Fruit fly (Drosophila melanogaster) whole organism, prepupa: ENCODE results near the gene ND-B16.6.

ENCODE experiments used
- Blimp-1 ChIP-seq: fragments of 200-800 bp; sonication (Bioruptor generic); optimal IDR thresholded peaks from 3 replicates; lab custom pipeline; 2017; ENCODE audit warnings: missing biosample characterization, missing genetic modification characterization, mild to moderate bottlenecking, moderate library complexity, missing genetic modification reagents
- CG10631 ChIP-seq: fragments of 200-800 bp; sonication (Bioruptor generic); optimal IDR thresholded peaks from 2 replicates; lab custom pipeline; 2016; ENCODE audit warnings: missing biosample characterization, missing genetic modification characterization
- CG10669 ChIP-seq: fragments of 200-800 bp; sonication (Bioruptor generic); optimal IDR thresholded peaks from 3 replicates; lab custom pipeline; 2018; ENCODE audit warnings: missing biosample characterization, mild to moderate bottlenecking, missing genetic modification characterization, moderate library complexity
- CG11294 ChIP-seq: fragments of 200-800 bp; sonication (Bioruptor generic); IDR thresholded peaks from 2 replicates; pipeline ENCODE4 v1.3.6; 2022; ENCODE audit warnings: missing biosample characterization, missing genetic modification characterization
- CG11762 ChIP-seq: fragments of 200-800 bp; sonication (Bioruptor generic); optimal IDR thresholded peaks from 3 replicates; lab custom pipeline; 2016; ENCODE audit warnings: missing biosample characterization, missing genetic modification characterization; ENCODE audit not compliant: insufficient read depth
- CG11902 ChIP-seq: fragments of 200-800 bp; sonication (Bioruptor generic); optimal IDR thresholded peaks from 3 replicates; lab custom pipeline; 2016; ENCODE audit warnings: missing biosample characterization, missing genetic modification characterization
- CG15336 ChIP-seq: fragments of 200-800 bp; sonication (Bioruptor generic); IDR thresholded peaks from 2 replicates; pipeline ENCODE4 v1.3.6; 2022; ENCODE audit warnings: missing biosample characterization, missing genetic modification characterization
- CG16779 ChIP-seq: fragments of 200-800 bp; sonication (Bioruptor generic); optimal IDR thresholded peaks from 3 replicates; lab custom pipeline; 2017; ENCODE audit warnings: missing biosample characterization, mild to moderate bottlenecking, missing genetic modification characterization
- CG3032 ChIP-seq: fragments of 200-800 bp; optimal IDR thresholded peaks from 2 replicates; lab custom pipeline; 2019; ENCODE audit warnings: missing biosample characterization, mild to moderate bottlenecking, missing genetic modification characterization, moderate library complexity
- CG31627 ChIP-seq: fragments of 200-800 bp; sonication (Bioruptor generic); optimal IDR thresholded peaks from 3 replicates; lab custom pipeline; 2016; ENCODE audit warnings: missing biosample characterization, missing genetic modification characterization
- CG32006 ChIP-seq: fragments of 200-800 bp; sonication (Bioruptor generic); optimal IDR thresholded peaks from 3 replicates; lab custom pipeline; 2017; ENCODE audit warnings: missing biosample characterization, mild to moderate bottlenecking, missing genetic modification characterization
- CG34406 ChIP-seq: fragments of 200-800 bp; sonication (Bioruptor generic); optimal IDR thresholded peaks from 3 replicates; lab custom pipeline; 2016; ENCODE audit warnings: missing biosample characterization, missing genetic modification characterization
- CG3919 ChIP-seq: fragments of 200-800 bp; sonication (Bioruptor generic); optimal IDR thresholded peaks from 3 replicates; lab custom pipeline; 2016; ENCODE audit warnings: missing biosample characterization, missing genetic modification characterization
- CG6163 ChIP-seq: fragments of 200-800 bp; sonication (Bioruptor generic); IDR thresholded peaks from 3 replicates; pipeline ENCODE4 v1.3.6; 2022; ENCODE audit warnings: missing biosample characterization, missing genetic modification characterization
- CG6276 ChIP-seq: fragments of 200-800 bp; sonication (Bioruptor generic); optimal IDR thresholded peaks from 2 replicates; lab custom pipeline; 2017; ENCODE audit warnings: missing biosample characterization, mild to moderate bottlenecking, missing genetic modification characterization
- CG6792 ChIP-seq: fragments of 200-800 bp; sonication (Bioruptor generic); optimal IDR thresholded peaks from 3 replicates; lab custom pipeline; 2016; ENCODE audit warnings: missing biosample characterization, missing genetic modification characterization
- CG6808 ChIP-seq: fragments of 200-800 bp; sonication (Bioruptor generic); optimal IDR thresholded peaks from 3 replicates; lab custom pipeline; 2017; ENCODE audit warnings: missing biosample characterization, missing genetic modification characterization, mild to moderate bottlenecking, moderate library complexity, missing genetic modification reagents
- CG6854 ChIP-seq: fragments of 200-800 bp; sonication (Bioruptor generic); optimal IDR thresholded peaks from 2 replicates; lab custom pipeline; 2017; ENCODE audit warnings: missing biosample characterization, mild to moderate bottlenecking, missing genetic modification characterization
- CG7368 ChIP-seq: fragments of 200-800 bp; sonication (Bioruptor generic); optimal IDR thresholded peaks from 3 replicates; lab custom pipeline; 2016; ENCODE audit warnings: missing biosample characterization, missing genetic modification characterization
- CG8119 ChIP-seq: fragments of 200-800 bp; sonication (Bioruptor generic); IDR thresholded peaks from 3 replicates; pipeline ENCODE4 v1.3.6; 2022; ENCODE audit warnings: missing biosample characterization, missing genetic modification characterization
- CG8319 ChIP-seq: fragments of 200-800 bp; sonication (Bioruptor generic); optimal IDR thresholded peaks from 3 replicates; lab custom pipeline; 2016; ENCODE audit warnings: missing biosample characterization, missing genetic modification characterization
- CG8632 ChIP-seq: fragments of 200-800 bp; sonication (Bioruptor generic); optimal IDR thresholded peaks from 3 replicates; lab custom pipeline; 2016; ENCODE audit warnings: missing biosample characterization, missing genetic modification characterization
- CG9139 ChIP-seq: fragments of 200-800 bp; sonication (Bioruptor generic); optimal IDR thresholded peaks from 3 replicates; lab custom pipeline; 2017; ENCODE audit warnings: missing biosample characterization, mild to moderate bottlenecking, missing genetic modification characterization
- Eip78C ChIP-seq: fragments of 200-800 bp; sonication (Bioruptor generic); peaks from one replicate; lab custom pipeline; 2016; ENCODE audit warnings: missing biosample characterization, missing genetic modification characterization
- Ets96B ChIP-seq: fragments of 200-800 bp; optimal IDR thresholded peaks from 2 replicates; lab custom pipeline; 2019; ENCODE audit warnings: missing biosample characterization, mild to moderate bottlenecking, missing genetic modification characterization, moderate library complexity
- Gug ChIP-seq: fragments of 200-800 bp; sonication (Bioruptor generic); IDR thresholded peaks from 2 replicates; pipeline ENCODE4 v1.3.6; 2022; ENCODE audit warnings: missing biosample characterization, missing genetic modification characterization
- Hr38 ChIP-seq: sonication (Bioruptor generic); optimal IDR thresholded peaks from 2 replicates; lab custom pipeline; 2016; ENCODE audit warnings: missing biosample characterization, missing genetic modification characterization
- Hr39 ChIP-seq: fragments of 200-800 bp; sonication (Bioruptor generic); optimal IDR thresholded peaks from 2 replicates; lab custom pipeline; 2016; ENCODE audit warnings: missing biosample characterization, missing genetic modification characterization
- Hr4 ChIP-seq: fragments of 200-800 bp; sonication (Bioruptor generic); optimal IDR thresholded peaks from 3 replicates; lab custom pipeline; 2016; ENCODE audit warnings: missing biosample characterization, missing genetic modification characterization
- Lpt ChIP-seq: fragments of 200-800 bp; sonication (Bioruptor generic); optimal IDR thresholded peaks from 3 replicates; lab custom pipeline; 2016; ENCODE audit warnings: missing biosample characterization, missing genetic modification characterization
- Met ChIP-seq: fragments of 200-800 bp; sonication (Bioruptor generic); optimal IDR thresholded peaks from 3 replicates; lab custom pipeline; 2016; ENCODE audit warnings: missing biosample characterization, missing genetic modification characterization
- OdsH ChIP-seq: fragments of 200-800 bp; sonication (Bioruptor generic); optimal IDR thresholded peaks from 3 replicates; lab custom pipeline; 2016; ENCODE audit warnings: missing biosample characterization, missing genetic modification characterization
- Smox ChIP-seq: fragments of 200-800 bp; sonication (Bioruptor generic); optimal IDR thresholded peaks from 3 replicates; lab custom pipeline; 2016; ENCODE audit warnings: missing biosample characterization, missing genetic modification characterization
- Sox102F ChIP-seq: fragments of 200-800 bp; sonication (Bioruptor generic); optimal IDR thresholded peaks from 2 replicates; lab custom pipeline; 2016; ENCODE audit warnings: missing biosample characterization, mild to moderate bottlenecking, missing genetic modification characterization
- Sox14 ChIP-seq: fragments of 200-800 bp; sonication (Bioruptor generic); optimal IDR thresholded peaks from 3 replicates; lab custom pipeline; 2016; ENCODE audit warnings: missing biosample characterization, missing genetic modification characterization
- achi ChIP-seq: fragments of 200-800 bp; sonication (Bioruptor generic); optimal IDR thresholded peaks from 3 replicates; lab custom pipeline; 2016; ENCODE audit warnings: missing biosample characterization, missing genetic modification characterization
- dsx ChIP-seq: fragments of 200-800 bp; optimal IDR thresholded peaks from 3 replicates; lab custom pipeline; 2019; ENCODE audit warnings: missing biosample characterization, mild to moderate bottlenecking, missing genetic modification characterization, moderate library complexity; ENCODE audit not compliant: poor library complexity, severe bottlenecking
- eg ChIP-seq: fragments of 200-800 bp; sonication (Bioruptor generic); IDR thresholded peaks from 3 replicates; pipeline ENCODE4 v1.3.6; 2022; ENCODE audit warnings: missing biosample characterization, missing genetic modification characterization
- esn ChIP-seq: fragments of 200-800 bp; sonication (Bioruptor generic); optimal IDR thresholded peaks from 2 replicates; lab custom pipeline; 2016; ENCODE audit warnings: missing biosample characterization, mild to moderate bottlenecking, missing genetic modification characterization, moderate library complexity
- fd59A ChIP-seq: fragments of 200-800 bp; sonication (Bioruptor generic); optimal IDR thresholded peaks from 2 replicates; lab custom pipeline; 2017; ENCODE audit warnings: missing biosample characterization, mild to moderate bottlenecking, missing genetic modification characterization, missing genetic modification reagents
- fd85E ChIP-seq: fragments of 200-800 bp; sonication (Bioruptor generic); optimal IDR thresholded peaks from 3 replicates; lab custom pipeline; 2016; ENCODE audit warnings: missing biosample characterization, missing genetic modification characterization
- fkh ChIP-seq: fragments of 200-800 bp; sonication (Bioruptor generic); optimal IDR thresholded peaks from 3 replicates; lab custom pipeline; 2017; ENCODE audit warnings: missing biosample characterization, mild to moderate bottlenecking, missing genetic modification characterization, moderate library complexity
- pdm3 ChIP-seq: fragments of 200-800 bp; sonication (Bioruptor generic); optimal IDR thresholded peaks from 3 replicates; lab custom pipeline; 2016; ENCODE audit warnings: missing biosample characterization, missing genetic modification characterization
- salr ChIP-seq, 2 experiments: fragments of 200-800 bp; sonication (Bioruptor generic); optimal IDR thresholded peaks; 3 replicates each; lab custom pipeline; 2016 to 2018; ENCODE audit warnings: missing biosample characterization in 2 of 2, missing genetic modification characterization in 2 of 2, mild to moderate bottlenecking in 1 of 2
- spab ChIP-seq: fragments of 200-800 bp; sonication (Bioruptor generic); optimal IDR thresholded peaks from 2 replicates; lab custom pipeline; 2017; ENCODE audit warnings: missing biosample characterization, mild to moderate bottlenecking, missing genetic modification characterization, missing genetic modification reagents
- svp ChIP-seq: fragments of 200-800 bp; sonication (Bioruptor generic); peaks from one replicate; lab custom pipeline; 2016; ENCODE audit warnings: missing biosample characterization, missing genetic modification characterization
- topi ChIP-seq: fragments of 200-800 bp; sonication (Bioruptor generic); optimal IDR thresholded peaks from 3 replicates; lab custom pipeline; 2016; ENCODE audit warnings: missing biosample characterization, missing genetic modification characterization

Gene ND-B16.6

dm6 chrX:6308852-6309251, 41.3 kb downstream of the ND-B16.6 start, which contains the start of gene CG15894:
TSS of gene CG15894 (plus strand) at chrX:6309212.
- TF ChIP-seq Ets96B (tag; lab: Kevin White, UChicago): no peak
- no peak for TF ChIP-seq CG6792 (GFP tag; lab: Kevin White, UChicago)
- peak; percentile 22 for TF ChIP-seq CG3919 (GFP tag; lab: Kevin White, UChicago)
- peak; percentile 21 for TF ChIP-seq esn
- peak; percentile 15 for TF ChIP-seq pdm3 (GFP tag; lab: Kevin White, UChicago)
- TF ChIP-seq topi (GFP tag; lab: Kevin White, UChicago): no peak
- peak; percentile 36; the same call in 1 of the 3 replicates for TF ChIP-seq eg (GFP tag; lab: Robert Waterston, UW)
- 0 out of 3 replicates have a peak, but pooled peaks have one; percentile 44 for TF ChIP-seq CG6163
- TF ChIP-seq CG10669 (GFP tag; lab: Kevin White, UChicago): no peak
- no peak for TF ChIP-seq CG11762 (GFP tag; lab: Kevin White, UChicago)
- no peak for TF ChIP-seq OdsH (GFP tag; lab: Kevin White, UChicago)
- no peak for TF ChIP-seq CG3032 (tag; lab: Kevin White, UChicago)
- no peak for TF ChIP-seq CG10631
- peak; percentile 32 for TF ChIP-seq CG32006 (GFP tag; lab: Kevin White, UChicago)
- peak; percentile 28 for TF ChIP-seq Met
- TF ChIP-seq CG34406 (GFP tag; lab: Kevin White, UChicago): no peak
- TF ChIP-seq CG16779 (tag; lab: Kevin White, UChicago): no peak
- peak; percentile 15 for TF ChIP-seq Sox102F (GFP tag; lab: Kevin White, UChicago)
- TF ChIP-seq Hr4 (GFP tag; lab: Kevin White, UChicago): peak; percentile 0
- no peak for TF ChIP-seq Smox (GFP tag; lab: Kevin White, UChicago)
- TF ChIP-seq CG6854: no peak
- TF ChIP-seq Hr39 (GFP tag; lab: Kevin White, UChicago): peak; percentile 3
- TF ChIP-seq Eip78C: peak; percentile 73
- no peak for TF ChIP-seq CG11294 (GFP tag; lab: Robert Waterston, UW)
- TF ChIP-seq Sox14 (GFP tag; lab: Kevin White, UChicago): no peak
- TF ChIP-seq Lpt (GFP tag; lab: Kevin White, UChicago): no peak
- peak; percentile 39 for TF ChIP-seq svp (GFP tag; lab: Kevin White, UChicago)
- TF ChIP-seq, all 60 proteins: peak for 12

DNA sequence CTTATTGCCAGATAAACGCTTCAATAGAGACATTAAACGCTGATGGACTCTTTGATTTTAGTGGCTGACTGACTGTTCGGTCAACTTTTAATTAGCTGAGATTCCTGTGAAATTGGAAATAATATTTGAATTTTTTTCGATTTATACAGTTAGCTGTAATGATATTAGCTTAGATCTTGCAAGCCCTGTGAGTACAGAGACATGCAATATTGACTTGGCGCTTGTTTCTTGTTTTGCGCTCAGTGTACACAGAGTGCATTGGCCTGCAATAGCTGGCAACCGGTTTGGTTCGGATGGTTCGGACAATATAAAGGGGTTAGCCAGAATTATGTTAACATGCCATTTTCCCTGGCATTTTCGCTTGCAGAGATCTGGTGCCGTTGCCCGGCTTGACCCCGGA, 44.9 kb downstream of the ND-B16.6 start:
- TF ChIP-seq fd59A (GFP tag; lab: Kevin White, UChicago) (no peak), achi (GFP tag; lab: Kevin White, UChicago) (peak; percentile 36), CG6163 (peak; percentile 26; the same call in 1 of the 3 replicates), CG8632 (GFP tag; lab: Kevin White, UChicago) (no peak), Gug (no peak), Smox (GFP tag; lab: Kevin White, UChicago) (peak; percentile 41), Blimp-1 (GFP tag; lab: Kevin White, UChicago) (no peak), CG15336 (GFP tag; lab: Robert Waterston, UW) (peak; percentile 52; the same call in 1 of the 2 replicates), esn (peak; percentile 65), dsx (GFP tag; lab: Kevin White, UChicago) (no peak), CG7368 (no peak), CG3032 (tag; lab: Kevin White, UChicago) (no peak), CG11294 (GFP tag; lab: Robert Waterston, UW) (no peak), salr (GFP tag; optimal IDR thresholded peaks at IDR 0.05; lab: Kevin White, UChicago) (peak in 1 of 2 experiments; percentile 8), CG9139 (no peak), spab (GFP tag; lab: Kevin White, UChicago) (no peak), topi (GFP tag; lab: Kevin White, UChicago) (peak; percentile 52), Hr38 (GFP tag; lab: Kevin White, UChicago) (no peak), Hr39 (GFP tag; lab: Kevin White, UChicago) (peak; percentile 53), Ets96B (tag; lab: Kevin White, UChicago) (no peak), Lpt (GFP tag; lab: Kevin White, UChicago) (peak; percentile 51), CG3919 (GFP tag; lab: Kevin White, UChicago) (peak; percentile 54), CG34406 (GFP tag; lab: Kevin White, UChicago) (peak; percentile 13), CG8119 (no peak), CG6276 (GFP tag; lab: Kevin White, UChicago) (peak; percentile 9), eg (GFP tag; lab: Robert Waterston, UW) (0 out of 3 replicates have a peak, but pooled peaks have one; percentile 9), CG10669 (GFP tag; lab: Kevin White, UChicago) (no peak), CG6808 (GFP tag; lab: Kevin White, UChicago) (no peak), CG8319 (GFP tag; lab: Kevin White, UChicago) (no peak), CG11902 (peak; percentile 3), Sox102F (GFP tag; lab: Kevin White, UChicago) (peak; percentile 22), CG6792 (GFP tag; lab: Kevin White, UChicago) (peak; percentile 25), fd85E (GFP tag; lab: Kevin White, UChicago) (no peak), Sox14 (GFP tag; lab: Kevin White, UChicago) (peak; percentile 12), CG16779 (tag; lab: Kevin White, UChicago) (no peak), fkh (GFP tag; lab: Kevin White, UChicago) (no peak), CG31627 (peak; percentile 26)
